Fruit fly (Drosophila melanogaster): ENCODE results near the gene Kal1.

dm6 chr3R:24113070-24113385, 28.2 kb upstream of the Kal1 start, which contains the start of gene Root:
- TF ChIP-seq usp (GFP tag; optimal IDR thresholded peaks at IDR 0.05): no peak
- no peak for TF ChIP-seq psq (optimal IDR thresholded peaks at IDR 0.05)
- TF ChIP-seq Dll (optimal IDR thresholded peaks at IDR 0.05): no peak
- no peak for TF ChIP-seq CG8478 (optimal IDR thresholded peaks at IDR 0.05)
- no peak for TF ChIP-seq pan (optimal IDR thresholded peaks at IDR 0.05)
